5 worm cellular contexts compared by ENCODE assay signal in genomic region chrIII:3916624-3917023, ce11.
A peak's percentile ranks its signal among the peaks of the same experiment; 100 is the strongest.
TF ChIP-seq lines count a peak whose summit lies in the region.

TSS of gene ccdc-47 (plus strand) at chrIII:3916967.

TF ChIP-seq in whole organism, L1 larva, 84 proteins besides CTCF, POLR2A, EP300 and RAD21 (continues in another document):
- peak; percentile 15 for TF ChIP-seq lin-13 (GFP tag; optimal IDR thresholded peaks at IDR 0.05; lab: Kevin White, UChicago)
- TF ChIP-seq hlh-17 (GFP tag; optimal IDR thresholded peaks at IDR 0.05; lab: Kevin White, UChicago; ENCODE audit: borderline replicate concordance): no peak
- TF ChIP-seq lin-39 (tag; optimal IDR thresholded peaks at IDR 0.05; lab: Kevin White, UChicago): peak; percentile 4
- no peak for TF ChIP-seq egl-13 (tag; optimal IDR thresholded peaks at IDR 0.05; lab: Kevin White, UChicago)
- TF ChIP-seq C04F5.9 (tag; optimal IDR thresholded peaks at IDR 0.05; lab: Kevin White, UChicago): no peak
- TF ChIP-seq blmp-1 (tag; optimal IDR thresholded peaks at IDR 0.05; lab: Kevin White, UChicago): peak; percentile 62
- TF ChIP-seq aha-1 (tag; optimal IDR thresholded peaks at IDR 0.05; lab: Kevin White, UChicago): no peak
- peak; percentile 54 for TF ChIP-seq skn-1 (tag; optimal IDR thresholded peaks at IDR 0.05; lab: Kevin White, UChicago)
- TF ChIP-seq ztf-4 (tag; optimal IDR thresholded peaks at IDR 0.05; lab: Kevin White, UChicago): peak; percentile 22
- peak; percentile 74 for TF ChIP-seq nhr-71 (tag; optimal IDR thresholded peaks at IDR 0.05; lab: Kevin White, UChicago)
- TF ChIP-seq irx-1 (tag; optimal IDR thresholded peaks at IDR 0.05; lab: Kevin White, UChicago): peak; percentile 42
- no peak for TF ChIP-seq ama-1 (optimal IDR thresholded peaks at IDR 0.05; lab: Kevin White, UChicago)
- peak in 1 of 2 experiments; percentile 33 for TF ChIP-seq mdl-1 (tag; optimal IDR thresholded peaks at IDR 0.05; lab: Kevin White, UChicago)
- TF ChIP-seq mep-1 (tag; optimal IDR thresholded peaks at IDR 0.05; lab: Kevin White, UChicago): peak; percentile 69
- TF ChIP-seq mab-9 (GFP tag; IDR thresholded peaks at IDR 0.05; lab: Robert Waterston, UW): no peak
- peak; percentile 45 for TF ChIP-seq lin-15B (tag; optimal IDR thresholded peaks at IDR 0.05; lab: Kevin White, UChicago)
- peak; percentile 40 for TF ChIP-seq lir-3 (tag; optimal IDR thresholded peaks at IDR 0.05; lab: Kevin White, UChicago; ENCODE audit: poor library complexity)
- peak; percentile 73 for TF ChIP-seq nhr-85 (tag; lab: Kevin White, UChicago)

TF ChIP-seq in whole organism, L3 larva, 47 proteins besides CTCF, POLR2A, EP300 and RAD21 (continues in another document):
- TF ChIP-seq sea-2 (GFP tag; optimal IDR thresholded peaks at IDR 0.05; lab: Kevin White, UChicago): no peak
- no peak for TF ChIP-seq pqm-1 (tag; optimal IDR thresholded peaks at IDR 0.05; lab: Kevin White, UChicago)
- TF ChIP-seq elt-2 (tag; optimal IDR thresholded peaks at IDR 0.05; lab: Kevin White, UChicago): peak; percentile 37
- TF ChIP-seq nhr-23 (tag; optimal IDR thresholded peaks at IDR 0.05; lab: Kevin White, UChicago): peak; percentile 28
- TF ChIP-seq nhr-76 (tag; optimal IDR thresholded peaks at IDR 0.05; lab: Kevin White, UChicago): no peak
- peak; percentile 26 for TF ChIP-seq skn-1 (tag; optimal IDR thresholded peaks at IDR 0.05; lab: Kevin White, UChicago)
- TF ChIP-seq ceh-16 (tag; optimal IDR thresholded peaks at IDR 0.05; lab: Kevin White, UChicago): no peak
- TF ChIP-seq jun-1 (tag; optimal IDR thresholded peaks at IDR 0.05; lab: Kevin White, UChicago): no peak
- TF ChIP-seq pha-4 (tag; optimal IDR thresholded peaks at IDR 0.05; lab: Kevin White, UChicago): peak; percentile 86
- no peak for TF ChIP-seq nhr-12 (tag; optimal IDR thresholded peaks at IDR 0.05; lab: Kevin White, UChicago)
- TF ChIP-seq fkh-10 (GFP tag; optimal IDR thresholded peaks at IDR 0.05; lab: Kevin White, UChicago): no peak
- TF ChIP-seq nhr-67 (tag; optimal IDR thresholded peaks at IDR 0.05; lab: Kevin White, UChicago): no peak
- peak; percentile 74 for TF ChIP-seq nfya-1 (tag; optimal IDR thresholded peaks at IDR 0.05; lab: Kevin White, UChicago; ENCODE audit: insufficient read depth)
- peak; percentile 13 for TF ChIP-seq R02D3.7 (tag; optimal IDR thresholded peaks at IDR 0.05; lab: Kevin White, UChicago)
- no peak for TF ChIP-seq egl-27 (tag; optimal IDR thresholded peaks at IDR 0.05; lab: Kevin White, UChicago)
- TF ChIP-seq nhr-43 (tag; optimal IDR thresholded peaks at IDR 0.05; lab: Kevin White, UChicago; ENCODE audit: poor library complexity, severe bottlenecking): peak; percentile 50
- peak; percentile 83 for TF ChIP-seq hmg-11 (tag; optimal IDR thresholded peaks at IDR 0.05; lab: Kevin White, UChicago)
- no peak for TF ChIP-seq nhr-28 (tag; optimal IDR thresholded peaks at IDR 0.05; lab: Kevin White, UChicago)
- peak; percentile 64 for TF ChIP-seq snpc-4 (tag; optimal IDR thresholded peaks at IDR 0.05; lab: Kevin White, UChicago)

TF ChIP-seq in whole organism, early embryonic, 17 proteins besides CTCF, POLR2A, EP300 and RAD21:
- peak; percentile 88 for TF ChIP-seq sea-1 (GFP tag; conservative IDR thresholded peaks at IDR 0.05; lab: Robert Waterston, UW)
- TF ChIP-seq hmbx-1 (tag; optimal IDR thresholded peaks at IDR 0.05; lab: Kevin White, UChicago): no peak
- TF ChIP-seq pes-1 (GFP tag; IDR thresholded peaks at IDR 0.05; lab: Robert Waterston, UW): peak; percentile 87
- TF ChIP-seq hmg-4 (GFP tag; optimal IDR thresholded peaks at IDR 0.05; lab: Kevin White, UChicago): peak; percentile 82
- peak; percentile 74 for TF ChIP-seq hnd-1 (tag; optimal IDR thresholded peaks at IDR 0.05; lab: Kevin White, UChicago)
- peak; percentile 75 for TF ChIP-seq flt-1 (GFP tag; IDR thresholded peaks at IDR 0.05; lab: Robert Waterston, UW)
- peak; percentile 15 for TF ChIP-seq B0310.2 (tag; optimal IDR thresholded peaks at IDR 0.05; lab: Kevin White, UChicago)
- peak; percentile 86 for TF ChIP-seq scrt-1 (GFP tag; IDR thresholded peaks at IDR 0.05; lab: Robert Waterston, UW)
- peak; percentile 68; the same call in 1 of the 2 replicates for TF ChIP-seq tbx-37 (GFP tag; conservative IDR thresholded peaks at IDR 0.05; lab: Robert Waterston, UW)
- peak; percentile 84 for TF ChIP-seq ceh-36 (tag; optimal IDR thresholded peaks at IDR 0.05; lab: Kevin White, UChicago)
- peak; percentile 67 for TF ChIP-seq ceh-13 (GFP tag; optimal IDR thresholded peaks at IDR 0.05; lab: Kevin White, UChicago)
- no peak for TF ChIP-seq ama-1 (optimal IDR thresholded peaks at IDR 0.05; lab: Kevin White, UChicago)
- TF ChIP-seq ets-7 (tag; optimal IDR thresholded peaks at IDR 0.05; lab: Kevin White, UChicago): peak; percentile 57
- peak; percentile 81 for TF ChIP-seq tbx-11 (GFP tag; IDR thresholded peaks at IDR 0.05; lab: Robert Waterston, UW)
- TF ChIP-seq tra-4 (tag; optimal IDR thresholded peaks at IDR 0.05; lab: Kevin White, UChicago): peak; percentile 5
- peak; percentile 93 for TF ChIP-seq F13C5.2 (tag; optimal IDR thresholded peaks at IDR 0.05; lab: Kevin White, UChicago)
- peak; percentile 75 for TF ChIP-seq aly-1 (tag; optimal IDR thresholded peaks at IDR 0.05; lab: Kevin White, UChicago)

TF ChIP-seq in whole organism, midembryonic, 9 proteins besides CTCF, POLR2A, EP300 and RAD21:
- peak; percentile 66 for TF ChIP-seq T22C8.4 (GFP tag; IDR thresholded peaks at IDR 0.05; lab: Robert Waterston, UW)
- peak; percentile 77 for TF ChIP-seq klf-2 (GFP tag; conservative IDR thresholded peaks at IDR 0.05; lab: Robert Waterston, UW)
- TF ChIP-seq tab-1 (GFP tag; IDR thresholded peaks at IDR 0.05; lab: Robert Waterston, UW): peak; percentile 88
- peak; percentile 93 for TF ChIP-seq flt-1 (GFP tag; IDR thresholded peaks at IDR 0.05; lab: Robert Waterston, UW)
- no peak for TF ChIP-seq ztf-29 (GFP tag; IDR thresholded peaks at IDR 0.05; lab: Robert Waterston, UW)
- TF ChIP-seq ref-1 (GFP tag; conservative IDR thresholded peaks at IDR 0.05; lab: Robert Waterston, UW): 0 out of 2 replicates have a peak, but pooled peaks have one; percentile 22
- TF ChIP-seq cog-1 (tag; optimal IDR thresholded peaks at IDR 0.05; lab: Kevin White, UChicago): peak; percentile 72
- peak; percentile 89 for TF ChIP-seq ztf-23 (GFP tag; IDR thresholded peaks at IDR 0.05; lab: Robert Waterston, UW)
- peak; percentile 95 for TF ChIP-seq med-1 (GFP tag; optimal IDR thresholded peaks at IDR 0.05; lab: Kevin White, UChicago; ENCODE audit: insufficient read depth)

TF ChIP-seq in whole organism, young adult, 124 proteins besides CTCF, POLR2A, EP300 and RAD21 (continues in another document):
- peak; percentile 1 for TF ChIP-seq F49E8.2 (tag; optimal IDR thresholded peaks at IDR 0.05; lab: Kevin White, UChicago; ENCODE audit: insufficient read depth)
- TF ChIP-seq C06A6.2 (GFP tag; conservative IDR thresholded peaks at IDR 0.05; lab: Robert Waterston, UW): 0 out of 2 replicates have a peak, but pooled peaks have one; percentile 31
- TF ChIP-seq rcor-1 (GFP tag; IDR thresholded peaks at IDR 0.05; lab: Robert Waterston, UW): peak; percentile 30; the same call in 1 of the 2 replicates
- peak; percentile 41; the same call in 1 of the 2 replicates for TF ChIP-seq hmg-1.2 (GFP tag; IDR thresholded peaks at IDR 0.05; lab: Robert Waterston, UW)
- TF ChIP-seq pbrm-1 (GFP tag; IDR thresholded peaks at IDR 0.05; lab: Robert Waterston, UW): peak; percentile 60; the same call in 1 of the 2 replicates
- peak in 1 of 3 experiments; percentile 67 for TF ChIP-seq lin-35 (GFP tag; optimal IDR thresholded peaks at IDR 0.05; lab: Kevin White, UChicago)
- TF ChIP-seq ZK185.1 (tag; optimal IDR thresholded peaks at IDR 0.05; lab: Kevin White, UChicago; ENCODE audit: poor library complexity, severe bottlenecking): peak; percentile 63
- TF ChIP-seq aptf-2 (GFP tag; conservative IDR thresholded peaks at IDR 0.05; lab: Robert Waterston, UW): no peak
- TF ChIP-seq madf-8 (GFP tag; conservative IDR thresholded peaks at IDR 0.05; lab: Robert Waterston, UW): peak; percentile 48; the same call in 1 of the 2 replicates
- no peak for TF ChIP-seq ccch-3 (GFP tag; optimal IDR thresholded peaks at IDR 0.05; lab: Kevin White, UChicago)
- TF ChIP-seq repo-1 (tag; optimal IDR thresholded peaks at IDR 0.05; lab: Kevin White, UChicago): no peak
- no peak for TF ChIP-seq ztf-22 (GFP tag; optimal IDR thresholded peaks at IDR 0.05; lab: Kevin White, UChicago)
- TF ChIP-seq attf-5 (GFP tag; optimal IDR thresholded peaks at IDR 0.05; lab: Kevin White, UChicago): peak; percentile 60
- TF ChIP-seq lsl-1 (GFP tag; optimal IDR thresholded peaks at IDR 0.05; lab: Kevin White, UChicago): peak; percentile 47
- TF ChIP-seq F23B12.7 (tag; optimal IDR thresholded peaks at IDR 0.05; lab: Kevin White, UChicago; ENCODE audit: insufficient read depth): peak; percentile 41
- TF ChIP-seq snpc-1.1 (tag; optimal IDR thresholded peaks at IDR 0.05; lab: Kevin White, UChicago; ENCODE audit: insufficient read depth): peak; percentile 58
- peak; percentile 37 for TF ChIP-seq ceh-27 (GFP tag; optimal IDR thresholded peaks at IDR 0.05; lab: Kevin White, UChicago)
- TF ChIP-seq B0336.3 (GFP tag; IDR thresholded peaks at IDR 0.05; lab: Robert Waterston, UW): 0 out of 2 replicates have a peak, but pooled peaks have one; percentile 10
- no peak for TF ChIP-seq attf-3 (GFP tag; conservative IDR thresholded peaks at IDR 0.05; lab: Robert Waterston, UW)
- peak; percentile 75 for TF ChIP-seq efl-1 (GFP tag; optimal IDR thresholded peaks at IDR 0.05; lab: Kevin White, UChicago)
- TF ChIP-seq dox-1 (GFP tag; IDR thresholded peaks at IDR 0.05; lab: Robert Waterston, UW): peak; percentile 73
- 0 out of 2 replicates have a peak, but pooled peaks have one; percentile 32 for TF ChIP-seq ceh-100 (GFP tag; IDR thresholded peaks at IDR 0.05; lab: Robert Waterston, UW)
- peak; percentile 60 for TF ChIP-seq snpc-3.4 (tag; optimal IDR thresholded peaks at IDR 0.05; lab: Kevin White, UChicago)
- no peak for TF ChIP-seq him-1 (tag; optimal IDR thresholded peaks at IDR 0.05; lab: Kevin White, UChicago)
- peak; percentile 2 for TF ChIP-seq ztf-18 (tag; optimal IDR thresholded peaks at IDR 0.05; lab: Kevin White, UChicago)
- peak; percentile 46; the same call in 1 of the 2 replicates for TF ChIP-seq D2030.7 (GFP tag; IDR thresholded peaks at IDR 0.05; lab: Robert Waterston, UW)
- peak; percentile 17 for TF ChIP-seq tbp1 (GFP tag; optimal IDR thresholded peaks at IDR 0.05; lab: Kevin White, UChicago)
- peak; percentile 76 for TF ChIP-seq madf-6 (GFP tag; IDR thresholded peaks at IDR 0.05; lab: Robert Waterston, UW)
- peak; percentile 73 for TF ChIP-seq snpc-1.3 (tag; optimal IDR thresholded peaks at IDR 0.05; lab: Kevin White, UChicago; ENCODE audit: insufficient read depth)
- TF ChIP-seq dpl-1 (GFP tag; optimal IDR thresholded peaks at IDR 0.05; lab: Kevin White, UChicago): peak; percentile 37
- no peak for TF ChIP-seq zim-3 (tag; optimal IDR thresholded peaks at IDR 0.05; lab: Kevin White, UChicago)
- TF ChIP-seq hrde-1 (tag; optimal IDR thresholded peaks at IDR 0.05; lab: Kevin White, UChicago; ENCODE audit: borderline replicate concordance): no peak

Comparison
In these comparisons a context has a peak if more than half of its experiments do, and no peak if none do; other contexts are left out.
1. Of the 8 proteins assayed by ChIP-seq in both whole organism, young adult and whole organism, L1 larva: peak only in whole organism, young adult: none; only in whole organism, L1 larva: nhr-90 and unc-130; in both: dpl-1 and efl-1; in neither: 2; mixed calls (peak in some experiments, not most) for 2.